Worm (Caenorhabditis elegans) whole organism, midembryonic: ENCODE measurements around the gene btb-9.

Source experiments
- T22C8.4 ChIP-seq: fragments of 200-800 bp; sonication (Bioruptor generic); IDR thresholded peaks from 2 replicates; pipeline ENCODE4 v1.3.6; 2022; ENCODE audit warnings: missing genetic modification characterization, missing compliant biosample characterization
- cog-1 ChIP-seq: sonication (generic microtip); optimal IDR thresholded peaks from 2 replicates; lab custom pipeline; 2016; ENCODE audit warnings: missing genetic modification characterization, missing compliant biosample characterization
- flt-1 ChIP-seq: fragments of 200-800 bp; sonication (Bioruptor generic); IDR thresholded peaks from 2 replicates; pipeline ENCODE4 v1.3.6; 2022; ENCODE audit warnings: missing genetic modification characterization, missing compliant biosample characterization
- klf-2 ChIP-seq: fragments of 200-800 bp; sonication (Bioruptor generic); conservative IDR thresholded peaks from 2 replicates; pipeline ENCODE4 v1.3.6; 2022; ENCODE audit warnings: missing genetic modification reagents, missing genetic modification characterization, missing compliant biosample characterization
- med-1 ChIP-seq: sonication (generic microtip); optimal IDR thresholded peaks from 2 replicates; lab custom pipeline; 2017; ENCODE audit warnings: missing genetic modification characterization, mild to moderate bottlenecking, missing compliant biosample characterization, antibody characterized with exemption, missing genetic modification reagents; ENCODE audit not compliant: insufficient read depth
- ref-1 ChIP-seq: fragments of 200-800 bp; sonication (Bioruptor generic); conservative IDR thresholded peaks from 2 replicates; pipeline ENCODE4 v1.3.6; 2022; ENCODE audit warnings: missing genetic modification reagents, missing genetic modification characterization, missing compliant biosample characterization
- tab-1 ChIP-seq: fragments of 200-800 bp; sonication (Bioruptor generic); IDR thresholded peaks from 2 replicates; pipeline ENCODE4 v1.3.6; 2022; ENCODE audit warnings: missing genetic modification characterization, missing compliant biosample characterization
- ztf-23 ChIP-seq: fragments of 200-800 bp; sonication (Bioruptor generic); IDR thresholded peaks from 2 replicates; pipeline ENCODE4 v1.3.6; 2022; ENCODE audit warnings: missing genetic modification reagents, missing genetic modification characterization, missing compliant biosample characterization
- ztf-29 ChIP-seq: fragments of 200-800 bp; sonication (Bioruptor generic); IDR thresholded peaks from 2 replicates; pipeline ENCODE4 v1.3.6; 2022; ENCODE audit warnings: missing genetic modification reagents, missing genetic modification characterization, missing compliant biosample characterization

ce11 chrII:1694530-1694929 lies 33.8 kb upstream of the btb-9 start, which contains the start of gene fbxc-26:
- TF ChIP-seq flt-1 (no peak), ref-1 (GFP tag; lab: Robert Waterston, UW) (no peak), klf-2 (no peak), tab-1 (GFP tag; lab: Robert Waterston, UW) (no peak), med-1 (no peak), ztf-23 (no peak), cog-1 (tag; lab: Kevin White, UChicago) (no peak), ztf-29 (GFP tag; lab: Robert Waterston, UW) (no peak), T22C8.4 (no peak)
